Worm (Caenorhabditis elegans): ENCODE data around the gene hcp-3.

hcp-3 gene

ce11 chrIII:9664484-9665221 lies 48.4 kb upstream of the hcp-3 start (continued):
- TF ChIP-seq nhr-28 (tag; optimal IDR thresholded peaks at IDR 0.05) (no peak), zfp-3 (GFP tag; conservative IDR thresholded peaks at IDR 0.05) (no peak), sdz-12 (GFP tag; optimal IDR thresholded peaks at IDR 0.05) (no peak), mxl-2 (GFP tag; conservative IDR thresholded peaks at IDR 0.05) (no peak), snpc-1.2 (GFP tag; IDR thresholded peaks at IDR 0.05) (no peak), daf-8 (GFP tag; IDR thresholded peaks at IDR 0.05) (no peak), lin-29 (GFP tag; IDR thresholded peaks at IDR 0.05) (no peak), daf-19 (GFP tag; conservative IDR thresholded peaks at IDR 0.05) (no peak), Y75B8A.6 (GFP tag; IDR thresholded peaks at IDR 0.05) (no peak), Y5F2A.4 (GFP tag; optimal IDR thresholded peaks at IDR 0.05) (no peak), skn-1 (tag; optimal IDR thresholded peaks at IDR 0.05) (no peak), vab-7 (GFP tag; IDR thresholded peaks at IDR 0.05) (no peak), nhr-10 (tag; optimal IDR thresholded peaks at IDR 0.05) (no peak), zfp-2 (tag; optimal IDR thresholded peaks at IDR 0.05) (no peak), madf-9 (GFP tag; conservative IDR thresholded peaks at IDR 0.05) (no peak), ceh-20 (GFP tag; IDR thresholded peaks at IDR 0.05) (0 out of 2 replicates have a peak, but pooled peaks have one; percentile 31), ZK337.2 (GFP tag; IDR thresholded peaks at IDR 0.05) (no peak), lim-7 (GFP tag; IDR thresholded peaks at IDR 0.05) (no peak), unc-39 (tag; optimal IDR thresholded peaks at IDR 0.05) (no peak), egl-27 (tag; optimal IDR thresholded peaks at IDR 0.05) (no peak)

- TF ChIP-seq mdt-29 (GFP tag; IDR thresholded peaks at IDR 0.05) (no peak), lin-1 (GFP tag; IDR thresholded peaks at IDR 0.05) (no peak), tra-1 (GFP tag; IDR thresholded peaks at IDR 0.05) (no peak), ceh-20 (GFP tag; IDR thresholded peaks at IDR 0.05) (no peak), D1046.2 (GFP tag; IDR thresholded peaks at IDR 0.05) (no peak), arid-1 (GFP tag; conservative IDR thresholded peaks at IDR 0.05) (no peak), ceh-28 (tag; optimal IDR thresholded peaks at IDR 0.05) (no peak), tag-97 (GFP tag; IDR thresholded peaks at IDR 0.05) (no peak), hlh-30 (tag; optimal IDR thresholded peaks at IDR 0.05; ENCODE audit: insufficient read depth) (no peak), saeg-2 (GFP tag; IDR thresholded peaks at IDR 0.05) (no peak), fos-1 (tag; optimal IDR thresholded peaks at IDR 0.05) (no peak), F26F4.8 (GFP tag; conservative IDR thresholded peaks at IDR 0.05) (no peak), nhr-102 (tag; optimal IDR thresholded peaks at IDR 0.05) (no peak), unc-130 (GFP tag; optimal IDR thresholded peaks at IDR 0.05) (no peak), ceh-32 (tag; optimal IDR thresholded peaks at IDR 0.05; ENCODE audit: poor library complexity) (no peak), lir-3 (tag; optimal IDR thresholded peaks at IDR 0.05) (no peak), nhr-28 (tag; optimal IDR thresholded peaks at IDR 0.05) (no peak)
Observed at ce11 chrIII:9663943-9664342, 47.7 kb upstream of the hcp-3 start.

DNA sequence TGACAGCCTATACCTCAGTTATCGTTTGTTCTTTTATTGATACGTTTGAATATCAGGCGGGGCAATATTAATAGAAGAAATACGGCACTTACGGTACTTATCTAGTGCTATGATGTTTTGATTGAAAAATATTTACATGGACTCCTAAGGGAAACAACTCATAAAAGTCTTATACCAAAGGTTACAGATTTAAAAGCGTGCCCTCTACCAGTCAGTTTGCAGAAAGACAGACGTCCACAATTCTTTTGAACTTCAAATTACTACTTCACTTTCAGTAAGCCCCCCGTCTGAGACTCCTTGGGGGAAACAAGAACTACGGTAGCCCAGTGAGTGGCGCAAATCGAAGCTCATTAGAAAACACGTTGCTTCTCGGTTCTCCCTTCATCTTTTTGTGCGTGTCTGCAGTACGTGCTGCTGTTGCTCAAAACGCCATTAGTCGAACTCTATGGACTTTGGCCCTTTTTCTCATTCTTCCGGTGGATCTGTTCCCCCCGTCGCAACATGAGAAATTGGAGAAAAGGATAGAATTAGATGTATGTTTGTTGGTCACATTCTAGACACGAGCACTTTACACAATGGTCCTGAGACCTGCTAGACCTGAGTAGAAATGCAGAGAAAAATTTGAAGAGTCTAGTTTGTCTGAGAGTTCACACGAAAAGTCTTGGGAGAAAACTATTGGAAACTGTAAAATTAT lies 46.1 kb upstream of the hcp-3 start:
- TF ChIP-seq tag-97 (GFP tag; IDR thresholded peaks at IDR 0.05) (no peak), lsy-2 (tag; optimal IDR thresholded peaks at IDR 0.05) (peak in 1 of 2 experiments; percentile 32), ZK546.5 (tag; optimal IDR thresholded peaks at IDR 0.05) (no peak), Y75B8A.6 (GFP tag; IDR thresholded peaks at IDR 0.05) (no peak), jun-1 (tag; optimal IDR thresholded peaks at IDR 0.05) (no peak), Y105C5A.15 (GFP tag; IDR thresholded peaks at IDR 0.05) (no peak), hif-1 (tag; optimal IDR thresholded peaks at IDR 0.05) (peak in 1 of 2 experiments; percentile 38), zag-1 (tag; optimal IDR thresholded peaks at IDR 0.05) (no peak), gei-8 (GFP tag; optimal IDR thresholded peaks at IDR 0.05) (no peak), zip-11 (GFP tag; IDR thresholded peaks at IDR 0.05) (no peak), zfp-2 (tag; optimal IDR thresholded peaks at IDR 0.05) (no peak), mdl-1 (tag; optimal IDR thresholded peaks at IDR 0.05) (peak in 1 of 2 experiments; percentile 9), hlh-30 (tag; optimal IDR thresholded peaks at IDR 0.05; ENCODE audit: insufficient read depth) (peak; percentile 73), nhr-11 (tag; optimal IDR thresholded peaks at IDR 0.05) (no peak), aha-1 (tag) (peak; percentile 90), D1046.2 (GFP tag; IDR thresholded peaks at IDR 0.05) (0 out of 2 replicates have a peak, but pooled peaks have one; percentile 42), daf-12 (tag; optimal IDR thresholded peaks at IDR 0.05) (no peak), hlh-11 (tag; optimal IDR thresholded peaks at IDR 0.05) (peak; percentile 28)
